Fruit fly (Drosophila melanogaster) Kc167 (cell line): ENCODE data around the gene Vps45.

Source experiments
- Myc ChIP-seq: fragments of >200 bp; optimal IDR thresholded peaks from 2 replicates; lab custom pipeline; 2017; ENCODE audit warnings: missing external identifiers
- Sin3A ChIP-seq: fragments of >200 bp; optimal IDR thresholded peaks from 2 replicates; lab custom pipeline; 2018; ENCODE audit warnings: missing external identifiers
- h ChIP-seq: fragments of >200 bp; optimal IDR thresholded peaks from 3 replicates; lab custom pipeline; 2018; ENCODE audit warnings: missing external identifiers
- insv ChIP-seq: fragments of >200 bp; optimal IDR thresholded peaks from 3 replicates; lab custom pipeline; 2018; ENCODE audit warnings: missing external identifiers
- psq ChIP-seq: fragments of >200 bp; optimal IDR thresholded peaks from 2 replicates; lab custom pipeline; 2017; ENCODE audit warnings: missing external identifiers
- ttk ChIP-seq: sonication (Bioruptor generic); optimal IDR thresholded peaks from 2 replicates; lab custom pipeline; 2017; ENCODE audit warnings: missing external identifiers

DNA sequence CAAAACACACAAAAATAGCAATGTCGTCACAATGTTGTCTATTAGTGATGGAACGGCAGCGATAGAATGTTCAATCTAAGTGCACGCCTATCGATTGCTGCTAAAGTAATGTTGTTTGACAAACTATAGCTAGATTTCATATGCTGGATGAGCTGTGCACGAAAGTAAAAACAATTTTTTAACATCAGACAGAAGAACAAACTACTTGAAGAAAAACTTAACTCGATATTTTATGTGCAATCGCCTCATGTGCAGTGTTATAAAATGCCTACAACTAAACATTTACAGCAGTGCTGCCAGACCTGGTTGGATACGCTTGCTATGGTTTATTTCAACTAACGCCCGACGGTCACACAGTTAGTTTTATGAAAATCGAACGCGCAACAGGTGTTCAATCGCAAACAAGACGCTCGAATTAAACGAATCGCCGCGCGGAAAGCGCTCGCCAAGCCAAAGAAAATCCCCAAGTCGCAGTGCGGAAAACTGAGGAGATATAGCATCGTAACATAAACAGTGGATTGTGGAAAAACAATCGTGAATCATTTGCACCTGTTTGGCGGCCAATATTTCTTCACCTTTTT, 27.3 kb downstream of the Vps45 start, which contains the start of the genes bocks and CG8312:
- TF ChIP-seq ttk (lab: Kevin White, UChicago) = no peak
- no peak for TF ChIP-seq Myc
- TF ChIP-seq psq (lab: Kevin White, UChicago) = no peak
- TF ChIP-seq Sin3A (lab: Kevin White, UChicago) = no peak
- TF ChIP-seq insv (lab: Kevin White, UChicago) = no peak
- TF ChIP-seq h = no peak
